Worm (Caenorhabditis elegans) whole organism, L1 larva: ENCODE data around the gene T22F3.11.

Source experiments
- C16A3.4 ChIP-seq: fragments of 150-350 bp; optimal IDR thresholded peaks from 2 replicates; lab custom pipeline; 2014; ENCODE audit warnings: missing biosample characterization, missing genetic modification characterization
- C34B4.2 ChIP-seq: sonication (generic microtip); optimal IDR thresholded peaks from 2 replicates; lab custom pipeline; 2017; ENCODE audit warnings: mild to moderate bottlenecking, missing genetic modification characterization, missing compliant biosample characterization
- ceh-82 ChIP-seq, 3 experiments: fragments of 150-350 bp in 1 of 3; sonication (generic microtip) in 2 of 3; optimal IDR thresholded peaks; 2 replicates each; lab custom pipeline; 2014 to 2017; ENCODE audit warnings: missing biosample characterization in 3 of 3, missing genetic modification characterization in 3 of 3
- dpl-1 ChIP-seq, 3 experiments: fragments of 150-350 bp in 2 of 3; sonication (generic microtip) in 1 of 3; optimal IDR thresholded peaks; 2 replicates each; lab custom pipeline; 2014 to 2017; ENCODE audit warnings: missing biosample characterization in 3 of 3, missing genetic modification characterization in 3 of 3, missing genetic modification reagents in 3 of 3
- efl-1 ChIP-seq, 4 experiments: fragments of 150-350 bp; optimal IDR thresholded peaks in 3 of 4; peaks in 1 of 4; 1 replicate in 1 of 4; 2 replicates in 3 of 4; lab custom pipeline; 2014; ENCODE audit warnings: missing biosample characterization in 2 of 4, missing genetic modification characterization in 2 of 4, missing genetic modification reagents in 2 of 4
- egl-13 ChIP-seq: sonication (generic microtip); optimal IDR thresholded peaks from 2 replicates; lab custom pipeline; 2016; ENCODE audit warnings: missing genotype, missing genetic modification reagents, missing genetic modification characterization, missing compliant biosample characterization
- elt-2 ChIP-seq: sonication (generic microtip); optimal IDR thresholded peaks from 2 replicates; lab custom pipeline; 2016; ENCODE audit warnings: missing genetic modification characterization, mild to moderate bottlenecking, inconsistent platforms, missing compliant biosample characterization, missing genetic modification reagents
- elt-3 ChIP-seq, 6 experiments: fragments of 150-350 bp in 1 of 6; sonication (generic microtip); optimal IDR thresholded peaks; 2 replicates each; lab custom pipeline; 2017 to 2018; ENCODE audit warnings: missing biosample characterization in 6 of 6, missing genetic modification characterization in 6 of 6, inconsistent platforms in 1 of 6
- fkh-10 ChIP-seq: sonication (generic microtip); optimal IDR thresholded peaks from 2 replicates; lab custom pipeline; 2017; ENCODE audit warnings: missing biosample characterization, missing genetic modification reagents, missing genetic modification characterization
- fkh-8 ChIP-seq: sonication (generic microtip); optimal IDR thresholded peaks from 2 replicates; lab custom pipeline; 2016; ENCODE audit warnings: mild to moderate bottlenecking, missing genetic modification characterization, missing compliant biosample characterization
- fos-1 ChIP-seq: fragments of 150-350 bp; optimal IDR thresholded peaks from 2 replicates; lab custom pipeline; 2014; ENCODE audit warnings: missing biosample characterization, missing genetic modification characterization
- hpl-2 ChIP-seq: fragments of 150-350 bp; optimal IDR thresholded peaks from 2 replicates; lab custom pipeline; 2014; ENCODE audit warnings: missing biosample characterization, missing genetic modification reagents, missing genetic modification characterization
- jun-1 ChIP-seq: fragments of 150-350 bp; optimal IDR thresholded peaks from 2 replicates; lab custom pipeline; 2014; ENCODE audit warnings: missing biosample characterization, missing genetic modification reagents, missing genetic modification characterization
- lin-14 ChIP-seq: fragments of 200-800 bp; sonication (Bioruptor generic); optimal IDR thresholded peaks from 2 replicates; lab custom pipeline; 2018; ENCODE audit warnings: mild to moderate bottlenecking, missing genetic modification characterization, moderate library complexity, missing compliant biosample characterization
- lin-15B ChIP-seq: fragments of 150-350 bp; sonication (generic microtip); optimal IDR thresholded peaks from 3 replicates; lab custom pipeline; 2014; ENCODE audit warnings: missing biosample characterization, missing genetic modification characterization
- lin-35 ChIP-seq, 2 experiments: fragments of 150-350 bp; optimal IDR thresholded peaks; 2 replicates each; lab custom pipeline; 2014; ENCODE audit warnings: missing biosample characterization in 2 of 2, missing genetic modification characterization in 2 of 2, missing genetic modification reagents in 2 of 2
- lir-3 ChIP-seq: sonication (generic microtip); optimal IDR thresholded peaks from 2 replicates; lab custom pipeline; 2016; ENCODE audit warnings: mild to moderate bottlenecking, missing genetic modification characterization, moderate library complexity, missing compliant biosample characterization; ENCODE audit not compliant: poor library complexity
- lsy-2 ChIP-seq, 2 experiments: fragments of 150-350 bp; optimal IDR thresholded peaks; 2 replicates each; lab custom pipeline; 2014; ENCODE audit warnings: missing biosample characterization in 2 of 2, missing genetic modification characterization in 2 of 2
- mab-9 ChIP-seq: fragments of 200-800 bp; sonication (Bioruptor generic); IDR thresholded peaks from 2 replicates; pipeline ENCODE4 v1.3.6; 2022; ENCODE audit warnings: missing genetic modification reagents, missing genetic modification characterization, missing compliant biosample characterization
- mep-1 ChIP-seq: fragments of 150-350 bp; optimal IDR thresholded peaks from 2 replicates; lab custom pipeline; 2014; ENCODE audit warnings: missing biosample characterization, missing genetic modification characterization
- nhr-11 ChIP-seq: fragments of 150-350 bp; optimal IDR thresholded peaks from 2 replicates; lab custom pipeline; 2014; ENCODE audit warnings: missing biosample characterization, missing genetic modification characterization
- nhr-19 ChIP-seq: fragments of 200-800 bp; sonication (Bioruptor generic); conservative IDR thresholded peaks from 2 replicates; pipeline ENCODE4 v1.3.6; 2022; ENCODE audit warnings: missing genetic modification characterization, missing compliant biosample characterization
- nhr-20 ChIP-seq: sonication (generic microtip); optimal IDR thresholded peaks from 2 replicates; lab custom pipeline; 2016; ENCODE audit warnings: mild to moderate bottlenecking, missing genetic modification characterization, missing compliant biosample characterization
- nhr-47 ChIP-seq: sonication (generic microtip); optimal IDR thresholded peaks from 2 replicates; lab custom pipeline; 2016; ENCODE audit warnings: mild to moderate bottlenecking, missing genetic modification characterization, moderate library complexity, missing compliant biosample characterization
- nhr-71 ChIP-seq: sonication (generic microtip); optimal IDR thresholded peaks from 2 replicates; lab custom pipeline; 2016; ENCODE audit warnings: mild to moderate bottlenecking, missing genetic modification characterization, moderate library complexity, missing compliant biosample characterization
- nhr-77 ChIP-seq: fragments of 150-350 bp; optimal IDR thresholded peaks from 2 replicates; lab custom pipeline; 2014; ENCODE audit warnings: missing biosample characterization, missing genetic modification characterization
- nhr-85 ChIP-seq: sonication (generic microtip); peaks from one replicate; lab custom pipeline; 2016; ENCODE audit warnings: missing genetic modification characterization, inconsistent platforms, missing compliant biosample characterization
- rnt-1 ChIP-seq: sonication (generic microtip); optimal IDR thresholded peaks from 2 replicates; lab custom pipeline; 2016; ENCODE audit warnings: mild to moderate bottlenecking, missing genetic modification characterization, moderate library complexity, missing compliant biosample characterization
- skn-1 ChIP-seq: fragments of 150-350 bp; optimal IDR thresholded peaks from 2 replicates; lab custom pipeline; 2014; ENCODE audit warnings: missing biosample characterization, missing genetic modification characterization
- snpc-4 ChIP-seq: fragments of 150-350 bp; optimal IDR thresholded peaks from 2 replicates; lab custom pipeline; 2014; ENCODE audit warnings: missing biosample characterization, missing genetic modification characterization
- snu-23 ChIP-seq: sonication (generic microtip); optimal IDR thresholded peaks from 2 replicates; lab custom pipeline; 2016; ENCODE audit warnings: missing genetic modification characterization, missing compliant biosample characterization
- sptf-1 ChIP-seq: fragments of 150-350 bp; optimal IDR thresholded peaks from 2 replicates; lab custom pipeline; 2014; ENCODE audit warnings: missing biosample characterization, missing genetic modification characterization
- swsn-7 ChIP-seq: sonication (generic microtip); optimal IDR thresholded peaks from 2 replicates; lab custom pipeline; 2016; ENCODE audit warnings: missing genetic modification characterization, missing compliant biosample characterization
- tbx-2 ChIP-seq: sonication (generic microtip); optimal IDR thresholded peaks from 2 replicates; lab custom pipeline; 2016; ENCODE audit warnings: missing genetic modification characterization, missing compliant biosample characterization
- tlp-1 ChIP-seq: fragments of 150-350 bp; optimal IDR thresholded peaks from 2 replicates; lab custom pipeline; 2014; ENCODE audit warnings: missing biosample characterization, missing genetic modification characterization
- unc-130 ChIP-seq: fragments of 150-350 bp; optimal IDR thresholded peaks from 2 replicates; lab custom pipeline; 2017; ENCODE audit warnings: missing biosample characterization, missing genetic modification characterization, inconsistent platforms
- vab-15 ChIP-seq: sonication (generic microtip); optimal IDR thresholded peaks from 2 replicates; lab custom pipeline; 2017; ENCODE audit warnings: missing genotype, mild to moderate bottlenecking, missing genetic modification characterization, missing compliant biosample characterization
- xbp-1 ChIP-seq: sonication (generic microtip); optimal IDR thresholded peaks from 2 replicates; lab custom pipeline; 2016; ENCODE audit warnings: missing genetic modification characterization, missing compliant biosample characterization
- zip-4 ChIP-seq: fragments of 200-800 bp; sonication (Bioruptor generic); optimal IDR thresholded peaks from 2 replicates; lab custom pipeline; 2018; ENCODE audit warnings: mild to moderate bottlenecking, missing genetic modification characterization, moderate library complexity, missing compliant biosample characterization
- ztf-4 ChIP-seq: fragments of 150-350 bp; optimal IDR thresholded peaks from 2 replicates; lab custom pipeline; 2014; ENCODE audit warnings: missing biosample characterization, missing genetic modification characterization

The T22F3.11 gene

DNA sequence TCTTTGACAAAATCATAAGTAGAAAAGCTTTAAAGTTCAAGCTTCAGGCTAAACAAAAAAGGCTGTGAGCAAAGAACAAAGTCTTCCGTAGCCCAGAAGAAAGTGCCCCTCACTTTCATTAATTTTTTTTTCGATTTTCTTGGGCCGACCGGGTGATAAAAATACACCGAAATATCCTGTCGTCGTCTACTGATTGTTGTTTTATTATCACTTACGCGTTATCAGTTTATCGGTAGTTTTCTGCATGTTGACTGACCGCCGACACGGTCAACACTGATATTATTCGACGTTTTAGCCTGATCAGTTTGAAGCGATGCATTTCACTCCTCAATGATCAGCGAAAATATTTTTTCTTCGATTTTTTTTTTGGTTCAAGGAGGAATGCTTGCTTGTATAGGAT, 34.0 kb downstream of the T22F3.11 start (continued):
- peak; percentile 52 for TF ChIP-seq elt-2 (tag; lab: Kevin White, UChicago)
- no peak for TF ChIP-seq vab-15 (tag; lab: Kevin White, UChicago)
- no peak for TF ChIP-seq nhr-11 (tag; lab: Kevin White, UChicago)
- TF ChIP-seq, all 84 proteins: peak for 4

DNA sequence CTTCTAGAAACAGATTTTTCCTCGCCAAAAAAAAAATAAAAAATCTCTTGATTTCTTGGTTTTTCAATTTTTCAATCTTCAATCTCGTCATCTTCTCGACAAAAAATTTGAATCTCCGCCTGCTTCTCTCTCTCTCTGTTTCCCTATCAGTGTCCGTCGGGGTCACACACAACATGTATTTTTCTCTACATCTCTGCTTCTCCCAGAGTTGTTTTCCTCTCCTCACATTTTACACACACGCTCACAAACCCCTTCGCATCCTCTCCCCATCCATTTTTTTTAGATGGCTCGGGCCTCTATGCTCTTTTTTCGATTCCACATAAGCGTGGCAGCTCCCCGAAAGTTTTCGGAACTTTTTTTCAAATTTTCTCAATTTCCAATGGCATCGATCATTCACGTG, 34.6 kb downstream of the T22F3.11 start:
- peak; percentile 67 for TF ChIP-seq nhr-20
- peak; percentile 25 for TF ChIP-seq nhr-77
- TF ChIP-seq lin-35 (GFP tag; optimal IDR thresholded peaks at IDR 0.05; lab: Kevin White, UChicago) = peak; percentile 73 to 86
- TF ChIP-seq nhr-11 (tag; lab: Kevin White, UChicago) = no peak
- TF ChIP-seq elt-3 (tag; optimal IDR thresholded peaks at IDR 0.05; lab: Kevin White, UChicago) = peak in 2 of 6 experiments; percentile 1 to 14
- no peak for TF ChIP-seq sptf-1 (tag; lab: Kevin White, UChicago)
- no peak for TF ChIP-seq ztf-4
- no peak for TF ChIP-seq zip-4 (GFP tag; lab: Kevin White, UChicago)
- peak; percentile 61 for TF ChIP-seq mep-1
- peak; percentile 32 for TF ChIP-seq swsn-7 (tag; lab: Kevin White, UChicago)
- peak; percentile 57 for TF ChIP-seq nhr-85 (tag; lab: Kevin White, UChicago)
- peak; percentile 68 for TF ChIP-seq snu-23 (GFP tag; lab: Kevin White, UChicago)
- TF ChIP-seq lin-15B (tag; lab: Kevin White, UChicago) = peak; percentile 86
- no peak for TF ChIP-seq tlp-1
- TF ChIP-seq nhr-71 (tag; lab: Kevin White, UChicago) = peak; percentile 73
- peak; percentile 15 for TF ChIP-seq fkh-8 (tag; lab: Kevin White, UChicago)
- TF ChIP-seq C34B4.2 (tag; lab: Kevin White, UChicago) = no peak
- peak; percentile 85 for TF ChIP-seq lin-14 (GFP tag; lab: Kevin White, UChicago)
- peak; percentile 27 for TF ChIP-seq skn-1 (tag; lab: Kevin White, UChicago)
- peak; percentile 16 for TF ChIP-seq unc-130 (tag; lab: Kevin White, UChicago)
- no peak for TF ChIP-seq jun-1 (tag; lab: Kevin White, UChicago)
- TF ChIP-seq dpl-1 (GFP tag; optimal IDR thresholded peaks at IDR 0.05; lab: Kevin White, UChicago) = peak; percentile 62 to 81 (median 65)
- TF ChIP-seq fkh-10 = peak; percentile 12
- peak; percentile 42 to 64 for TF ChIP-seq lsy-2 (tag; optimal IDR thresholded peaks at IDR 0.05; lab: Kevin White, UChicago)
- peak; percentile 15 for TF ChIP-seq C16A3.4 (tag; lab: Kevin White, UChicago)
- no peak for TF ChIP-seq mab-9 (GFP tag; lab: Robert Waterston, UW)
- TF ChIP-seq rnt-1 (tag; lab: Kevin White, UChicago) = peak; percentile 55
- no peak for TF ChIP-seq egl-13 (tag; lab: Kevin White, UChicago)
- peak; percentile 46 to 68 for TF ChIP-seq efl-1 (optimal IDR thresholded peaks at IDR 0.05; lab: Kevin White, UChicago)
- peak; percentile 82 to 96 for TF ChIP-seq efl-1 (GFP tag; optimal IDR thresholded peaks at IDR 0.05 in 1 of 2; lab: Kevin White, UChicago)
- TF ChIP-seq tbx-2 = peak; percentile 23
- TF ChIP-seq xbp-1 (tag; lab: Kevin White, UChicago) = peak; percentile 8
- peak; percentile 29; the same call in 1 of the 2 replicates for TF ChIP-seq nhr-19 (GFP tag; lab: Robert Waterston, UW)
- no peak for TF ChIP-seq snpc-4 (tag; lab: Kevin White, UChicago)
- peak; percentile 35 for TF ChIP-seq nhr-47
- TF ChIP-seq ceh-82 (tag; optimal IDR thresholded peaks at IDR 0.05; lab: Kevin White, UChicago) = peak in 2 of 3 experiments; percentile 29 to 76
- TF ChIP-seq fos-1 (tag; lab: Kevin White, UChicago) = peak; percentile 42
- TF ChIP-seq lir-3 (tag; lab: Kevin White, UChicago) = no peak
- TF ChIP-seq hpl-2 (GFP tag; lab: Kevin White, UChicago) = no peak
